Fruit fly (Drosophila melanogaster): Measurements from ENCODE around the gene CG9692.

The CG9692 gene

DNA sequence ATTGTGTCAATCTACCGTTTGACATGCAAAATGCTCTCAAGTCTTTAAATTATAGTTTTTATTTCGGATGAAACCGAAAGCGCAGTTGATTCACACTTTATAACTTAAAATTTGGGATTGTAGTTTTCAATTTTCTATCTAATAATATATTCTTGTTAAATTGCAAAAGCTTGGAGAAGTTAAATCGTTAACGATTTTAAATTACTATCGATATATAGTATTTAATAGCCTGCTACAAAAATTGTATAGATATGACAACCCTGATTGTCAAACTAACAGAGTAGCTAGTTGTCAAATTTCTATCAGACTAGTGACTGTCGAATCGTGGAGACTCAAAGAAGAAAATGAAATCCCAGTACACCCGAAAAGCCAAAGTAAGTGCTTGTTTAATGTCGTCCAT lies at the start of gene CG9692:
CG9692 (plus strand) TSS at position 301 of the 400 bp plus-strand sequence.
- TF ChIP-seq CG8478 (optimal IDR thresholded peaks at IDR 0.05) (no peak), CTCF (optimal IDR thresholded peaks at IDR 0.05) (no peak)

DNA sequence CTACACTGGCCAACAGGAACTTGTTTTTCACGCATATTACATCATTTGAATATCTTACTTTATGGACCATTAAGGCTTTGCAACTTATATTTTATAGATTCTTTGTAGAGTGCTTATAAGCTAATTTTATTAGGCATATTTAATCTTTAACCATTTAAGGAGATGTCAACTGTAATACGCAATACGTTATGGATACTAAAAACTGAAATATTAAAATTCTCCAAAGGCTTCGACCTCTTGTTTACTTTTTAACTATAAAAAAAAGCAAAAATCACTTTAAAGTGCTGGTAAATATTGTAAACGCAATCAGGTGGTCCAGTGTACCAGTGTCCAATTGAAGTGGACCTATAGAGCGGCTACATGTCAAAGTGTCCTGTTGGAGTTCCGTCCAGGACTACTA lies 47.8 kb upstream of the CG9692 start:
- TF ChIP-seq CTCF (optimal IDR thresholded peaks at IDR 0.05), result no peak
- TF ChIP-seq CG8478 (optimal IDR thresholded peaks at IDR 0.05), result no peak

DNA sequence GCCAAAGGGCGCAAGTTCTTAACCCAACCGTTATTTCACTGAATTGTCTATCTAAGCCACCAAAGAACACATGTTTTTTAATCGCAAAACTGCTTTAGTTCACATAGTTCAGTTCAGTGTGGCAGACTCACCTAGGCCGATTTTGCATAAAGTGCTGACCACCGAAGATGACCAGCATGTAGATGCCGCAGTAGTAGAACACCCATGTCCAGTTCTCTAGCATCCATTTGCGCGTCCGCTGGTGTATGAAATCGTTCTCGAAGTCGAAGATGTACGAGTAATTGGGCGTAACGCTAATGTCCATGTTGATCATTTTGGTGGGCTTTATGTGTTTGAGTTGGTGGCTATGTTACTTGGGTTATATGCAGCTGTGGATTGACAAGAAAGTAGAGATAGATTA lies 45.7 kb upstream of the CG9692 start:
- TF ChIP-seq CG8478 (optimal IDR thresholded peaks at IDR 0.05), result no peak
- TF ChIP-seq CTCF (optimal IDR thresholded peaks at IDR 0.05), result no peak

DNA sequence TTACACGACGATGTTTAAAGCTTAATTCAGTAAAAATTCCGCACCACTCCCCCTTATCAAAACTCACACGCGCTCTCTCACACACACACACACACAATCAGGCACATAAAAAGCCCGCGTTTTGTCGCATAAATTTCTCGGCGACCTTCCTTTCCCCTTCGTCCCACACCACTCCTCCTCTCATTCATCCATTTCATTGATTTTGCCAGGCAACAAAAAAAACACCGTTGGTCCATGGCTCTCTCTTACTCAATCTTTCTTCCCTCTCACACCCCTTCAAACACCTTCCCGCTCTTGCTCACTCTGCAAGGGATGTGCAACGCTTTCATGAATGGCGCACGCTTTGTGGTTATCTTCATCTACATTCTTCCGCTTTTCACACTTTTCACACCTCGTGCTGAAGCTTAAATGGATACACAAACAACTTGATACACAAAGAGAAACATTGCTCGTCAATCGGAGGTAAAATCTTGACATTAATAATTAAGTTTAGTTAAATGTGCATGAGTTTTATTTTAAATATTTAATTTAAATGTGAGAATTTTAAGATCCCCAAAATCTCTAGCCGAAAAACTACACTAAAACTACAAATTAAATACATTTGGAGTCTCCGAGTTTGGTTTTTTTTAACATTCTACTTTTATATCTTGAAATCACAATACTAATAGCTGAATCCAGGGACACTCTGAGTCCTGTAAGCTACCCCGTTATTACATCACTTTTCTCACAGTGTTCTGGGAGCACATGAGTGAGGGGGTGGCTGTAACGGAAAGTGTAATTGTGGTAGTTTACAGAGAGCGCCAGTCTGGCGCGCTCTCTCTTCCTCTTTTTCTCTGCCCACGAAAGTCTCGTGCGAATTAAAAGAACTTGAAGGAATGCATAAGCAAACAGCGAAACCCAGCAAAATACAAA lies 44.6 kb upstream of the CG9692 start:
- TF ChIP-seq CTCF (optimal IDR thresholded peaks at IDR 0.05) (no peak), CG8478 (optimal IDR thresholded peaks at IDR 0.05) (no peak)

DNA sequence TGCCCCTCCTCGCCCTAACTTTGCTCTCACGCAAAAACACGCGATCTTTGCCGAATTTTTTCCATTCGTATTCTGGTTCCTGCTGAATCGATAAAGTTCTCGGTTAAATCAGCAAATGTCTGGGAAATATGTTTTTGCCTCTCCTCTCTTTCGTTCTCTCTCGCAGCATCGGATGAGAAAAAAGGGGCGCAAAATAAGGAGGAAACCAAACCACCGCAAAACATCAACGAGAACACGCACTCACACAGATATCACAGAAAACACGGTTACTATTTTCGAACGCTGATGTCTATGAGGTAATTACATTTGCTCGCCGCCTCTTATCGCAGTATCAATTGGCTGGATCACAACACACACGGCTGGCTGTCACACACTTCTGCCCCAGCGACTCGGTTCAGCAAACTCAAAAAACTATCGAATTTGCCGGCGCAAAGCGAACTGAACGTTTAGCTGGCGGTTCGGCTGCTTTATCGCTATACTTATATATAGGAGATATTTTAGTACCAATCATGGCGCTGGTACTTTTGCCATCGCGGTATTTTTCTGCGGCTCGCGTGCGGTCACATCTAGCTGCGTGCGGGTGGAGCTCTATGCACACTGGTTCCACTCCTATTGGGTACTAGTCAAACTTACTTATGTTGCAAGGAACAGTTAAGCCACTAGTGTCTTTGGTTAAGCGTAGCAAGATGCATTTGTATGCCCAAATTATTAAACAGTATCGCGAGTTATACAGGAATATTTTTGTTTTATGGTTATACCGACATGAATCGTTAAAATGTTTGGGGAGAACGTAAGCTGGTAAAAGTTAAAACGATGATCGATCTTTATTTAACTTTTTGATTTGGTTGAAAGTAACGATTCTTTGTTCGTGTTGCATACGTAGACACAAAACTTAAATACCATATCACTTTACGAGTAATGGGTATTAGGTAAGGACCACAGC lies 43.3 kb upstream of the CG9692 start, which contains the start of gene Baldspot:
Baldspot (minus strand) TSS at position 449 of the 943 bp plus-strand sequence.
- TF ChIP-seq CG8478 (optimal IDR thresholded peaks at IDR 0.05), result no peak
- TF ChIP-seq CTCF (optimal IDR thresholded peaks at IDR 0.05), result peak in 1 of 2 experiments; percentile 50

DNA sequence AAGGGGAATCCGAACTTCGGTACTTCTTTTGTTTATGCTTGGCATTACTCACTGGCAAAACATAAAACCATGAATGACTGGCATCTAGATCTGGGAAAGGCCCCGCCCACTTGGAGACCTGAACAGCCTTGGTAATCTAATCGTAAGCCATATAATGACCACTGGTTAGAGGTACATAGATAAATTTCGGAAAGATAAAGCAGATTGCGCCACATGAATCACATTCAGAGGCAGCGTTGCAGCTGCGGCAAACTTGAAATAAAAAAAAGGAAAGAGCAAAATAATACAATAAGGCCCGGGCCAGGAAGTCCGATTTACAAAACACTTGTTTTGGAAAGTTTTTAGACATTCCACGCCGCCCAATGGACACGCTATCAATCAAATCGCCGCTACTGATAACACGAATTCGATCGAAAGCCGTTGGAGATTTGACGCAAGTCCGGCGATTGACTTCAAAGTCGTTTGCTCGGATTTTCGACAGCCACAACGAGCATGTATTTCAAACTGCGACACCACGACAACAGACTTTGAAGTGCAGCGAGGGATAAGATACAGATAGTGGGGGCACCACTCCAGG lies 40.5 kb upstream of the CG9692 start:
- TF ChIP-seq CG8478 (optimal IDR thresholded peaks at IDR 0.05) (no peak), CTCF (optimal IDR thresholded peaks at IDR 0.05) (no peak)

DNA sequence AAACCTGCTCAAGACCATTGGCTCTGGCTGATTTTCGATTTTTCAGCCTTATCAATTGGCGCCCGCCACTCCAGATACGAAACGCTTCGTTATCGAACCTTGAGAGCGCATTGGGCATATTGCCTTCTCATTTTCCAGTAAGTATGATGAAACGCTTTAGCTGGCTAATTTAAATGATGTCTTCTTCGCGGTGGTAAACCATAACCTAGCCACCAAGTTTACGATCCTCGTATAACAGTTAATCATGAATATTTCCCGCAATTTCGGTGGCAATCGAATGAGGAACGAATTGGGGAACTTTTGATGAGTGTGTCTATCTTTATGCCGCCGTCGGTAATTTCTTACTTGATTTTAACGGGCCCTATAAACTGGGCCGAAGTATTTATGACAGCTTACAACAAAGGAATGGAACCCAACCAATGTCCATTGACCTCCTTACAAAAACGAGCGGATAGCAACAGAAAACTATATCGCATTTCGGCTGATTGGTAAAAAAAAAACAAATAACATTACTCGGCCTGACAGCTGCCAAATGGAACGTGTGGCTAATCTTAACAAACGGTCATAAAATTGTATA lies 38.3 kb upstream of the CG9692 start:
- TF ChIP-seq CG8478 (optimal IDR thresholded peaks at IDR 0.05), result no peak
- TF ChIP-seq CTCF (optimal IDR thresholded peaks at IDR 0.05), result no peak

DNA sequence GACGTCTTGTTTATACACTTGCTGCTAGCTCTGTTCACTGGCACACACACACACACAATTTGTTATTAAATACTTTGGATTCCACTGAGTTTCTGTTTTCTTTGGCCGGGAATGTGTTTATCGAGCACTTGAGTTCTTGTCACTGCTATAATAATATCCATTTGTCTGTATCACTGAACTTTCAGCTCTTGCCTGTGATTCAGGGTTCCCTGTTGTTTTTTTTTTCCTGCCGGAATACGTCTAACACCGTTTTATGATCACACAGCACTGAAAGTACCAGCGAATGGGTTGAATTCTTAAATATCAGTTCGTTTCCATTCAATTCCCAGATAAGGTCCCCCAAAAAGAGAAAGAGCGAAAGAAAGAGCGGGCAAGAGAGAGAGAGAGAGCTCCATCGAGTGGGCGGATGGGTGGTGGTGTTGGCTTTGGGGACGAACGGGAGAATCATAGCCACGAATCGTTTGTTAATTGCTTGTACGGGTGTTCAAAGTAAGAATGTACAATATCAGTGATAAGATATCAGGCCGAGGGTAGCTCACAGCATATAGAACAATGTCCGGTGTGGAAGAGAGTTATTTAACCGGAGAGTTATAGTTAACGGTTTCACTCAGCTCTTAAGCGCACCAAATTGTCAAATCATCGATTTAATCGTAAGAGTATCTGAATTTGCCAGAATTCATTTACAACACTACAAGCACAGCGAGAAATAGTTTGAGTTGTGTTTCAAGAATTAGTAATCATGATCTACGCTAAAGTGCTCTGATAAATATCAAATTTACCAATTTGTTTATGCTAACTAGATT lies 36.9 kb upstream of the CG9692 start, which contains the start of gene Galphaf:
Galphaf (minus strand) TSS at position 272 of the 803 bp plus-strand sequence.
- TF ChIP-seq CG8478 (optimal IDR thresholded peaks at IDR 0.05) (no peak), CTCF (optimal IDR thresholded peaks at IDR 0.05) (no peak)

DNA sequence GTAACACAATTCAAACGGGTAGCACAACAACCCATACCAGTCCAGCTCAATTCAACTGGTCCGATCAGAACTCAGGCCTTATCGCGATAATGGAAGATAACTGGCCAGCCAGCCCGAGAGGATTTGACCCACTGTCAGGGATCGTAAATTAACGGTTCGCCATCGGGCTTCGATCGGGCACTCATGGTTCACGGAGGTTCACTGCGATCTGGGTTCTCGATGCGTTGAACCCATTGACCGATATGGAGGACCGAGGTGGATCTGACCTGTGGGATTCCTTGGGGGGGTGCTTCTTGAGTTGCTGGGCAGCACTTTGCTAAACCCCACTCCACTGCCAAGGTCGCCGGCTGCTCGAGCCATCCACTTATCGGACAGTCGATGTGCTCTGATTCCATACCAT lies 36.0 kb upstream of the CG9692 start:
- TF ChIP-seq CTCF (optimal IDR thresholded peaks at IDR 0.05) (no peak), CG8478 (optimal IDR thresholded peaks at IDR 0.05) (no peak)

DNA sequence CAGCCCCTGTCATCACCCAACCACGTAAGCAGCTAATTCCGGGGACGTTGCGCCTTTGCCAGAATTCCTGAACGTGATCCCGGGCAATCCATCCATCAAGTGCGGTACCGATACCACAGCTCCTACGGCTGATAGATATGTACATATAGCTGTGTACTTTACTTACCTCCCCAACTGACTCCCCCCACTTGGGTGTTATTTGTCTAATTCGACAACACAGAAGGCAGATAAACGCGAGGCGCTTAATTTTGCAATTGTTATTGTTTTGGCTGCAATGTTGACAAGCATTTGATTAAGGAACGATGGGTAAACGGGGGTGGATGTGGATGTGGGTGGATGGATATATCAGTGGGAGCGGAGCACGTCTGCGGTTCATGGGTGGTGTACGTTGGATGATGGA lies 34.6 kb upstream of the CG9692 start:
- TF ChIP-seq CG8478 (optimal IDR thresholded peaks at IDR 0.05), result no peak
- TF ChIP-seq CTCF (optimal IDR thresholded peaks at IDR 0.05), result no peak

DNA sequence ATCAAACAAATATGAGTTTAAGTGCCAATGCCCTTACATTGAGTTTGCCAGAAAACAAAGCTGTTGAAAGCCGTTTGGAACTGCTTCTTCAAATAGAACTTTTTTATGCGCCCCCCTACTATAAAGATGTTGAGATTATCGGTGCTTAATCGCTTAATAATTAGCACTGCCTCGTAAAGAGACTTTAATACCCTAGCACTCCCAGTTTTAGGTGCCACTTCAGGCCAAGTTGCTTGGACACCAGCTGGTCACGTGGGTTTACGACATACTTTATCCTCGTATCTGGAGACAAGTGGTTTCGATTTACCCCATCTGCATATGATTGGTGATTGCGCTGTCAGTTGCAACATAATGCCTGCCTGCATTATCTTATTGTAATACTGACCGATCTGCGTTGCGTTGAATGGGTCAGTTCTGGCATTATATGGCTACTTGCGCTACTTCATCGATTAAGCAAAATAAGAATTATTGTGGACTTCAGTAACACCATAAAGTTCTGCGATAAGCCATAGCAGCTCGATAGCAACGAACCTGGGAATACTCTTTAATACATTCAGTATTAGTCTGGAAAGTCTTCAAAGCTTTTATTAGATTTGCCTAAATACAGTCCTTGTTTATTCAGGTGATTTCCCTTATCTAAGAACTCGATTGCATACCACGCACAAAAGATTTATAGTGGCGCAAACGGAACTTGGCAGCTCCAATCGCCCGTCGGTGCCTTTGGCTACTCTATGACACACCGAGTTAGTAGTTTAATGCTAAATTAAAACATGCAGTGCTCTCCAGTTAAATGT lies 33.7 kb upstream of the CG9692 start:
- TF ChIP-seq CG8478 (optimal IDR thresholded peaks at IDR 0.05), result no peak
- no peak for TF ChIP-seq CTCF (optimal IDR thresholded peaks at IDR 0.05)

DNA sequence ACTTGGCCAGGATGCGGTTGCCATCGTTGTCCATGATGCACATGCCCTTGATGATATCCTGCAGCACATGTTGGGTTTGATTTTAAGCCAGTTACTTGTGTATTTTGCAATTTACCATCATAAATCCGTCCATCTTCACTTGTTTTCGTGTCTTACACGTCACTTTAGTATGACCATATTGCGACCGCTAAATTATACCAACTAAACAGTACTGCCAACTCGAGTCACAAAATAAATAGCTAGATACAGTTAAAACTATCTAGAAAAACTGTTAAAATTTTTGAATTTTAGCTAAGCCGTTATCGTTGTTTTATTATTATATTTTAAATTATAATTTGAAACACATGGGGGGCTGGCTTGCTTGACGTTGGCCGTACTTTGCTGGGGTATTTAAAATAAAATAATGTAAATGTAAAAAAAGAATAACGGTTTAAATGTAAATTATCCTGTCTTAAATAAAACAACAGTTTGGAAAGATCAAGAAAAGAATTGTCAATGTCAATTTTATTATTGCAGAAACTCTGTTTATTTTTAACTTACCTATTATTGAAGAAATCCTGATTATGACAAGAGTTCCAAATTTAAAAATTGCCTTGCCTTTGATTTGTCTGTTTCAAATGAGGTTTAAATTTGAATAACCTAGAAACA lies 31.3 kb upstream of the CG9692 start, which contains the start of the genes zetaCOP and CG13032:
zetaCOP (minus strand) TSS at position 189 of the 648 bp plus-strand sequence.
CG13032 (plus strand) TSS at position 598 of the 648 bp plus-strand sequence.
- TF ChIP-seq CG8478 (optimal IDR thresholded peaks at IDR 0.05) (no peak), CTCF (optimal IDR thresholded peaks at IDR 0.05) (no peak)

All from S2 (cell line).